Fruit fly (Drosophila melanogaster): ENCODE measurements around the gene Orct.

The Orct gene

DNA sequence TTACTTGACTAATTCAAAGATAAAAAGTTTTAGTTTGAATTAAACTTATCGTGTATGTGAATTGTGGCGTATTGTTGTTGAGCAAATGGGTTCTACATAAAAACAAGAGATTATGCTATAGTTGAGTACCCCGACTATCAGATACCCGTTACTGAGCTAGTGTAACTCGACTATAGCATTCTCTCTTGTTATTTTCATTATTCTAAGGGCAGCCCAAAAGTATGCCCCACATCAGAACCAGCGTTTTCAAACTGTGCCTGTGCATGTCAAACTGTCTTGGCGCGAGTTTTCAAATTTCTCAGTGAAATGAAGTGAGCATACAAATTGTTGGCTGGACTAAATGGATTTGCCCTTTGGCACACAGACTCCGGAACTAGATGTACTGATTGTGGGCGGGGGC, 3.2 kb downstream of the Orct start, which contains the start of gene shps (continued):
- TF ChIP-seq Taf1 (GFP tag; IDR thresholded peaks at IDR 0.05) (no peak), hth (optimal IDR thresholded peaks at IDR 0.05) (no peak), cad (GFP tag; optimal IDR thresholded peaks at IDR 0.05) (peak; percentile 96), sens (GFP tag) (peak; percentile 48), pb (GFP tag; optimal IDR thresholded peaks at IDR 0.05) (no peak), CG13775 (GFP tag; optimal IDR thresholded peaks at IDR 0.05) (no peak), HLH4C (GFP tag; IDR thresholded peaks at IDR 0.05; ENCODE audit: partially characterized antibody) (peak; percentile 98), CrebB (tag; optimal IDR thresholded peaks at IDR 0.05) (no peak), Sry-β (GFP tag; optimal IDR thresholded peaks at IDR 0.05) (no peak), dmrt11E (tag; optimal IDR thresholded peaks at IDR 0.05) (no peak), tna (GFP tag; IDR thresholded peaks at IDR 0.05; ENCODE audit: partially characterized antibody) (peak; percentile 99), pan (optimal IDR thresholded peaks at IDR 0.05) (peak in 1 of 2 experiments; percentile 13), pan (GFP tag; optimal IDR thresholded peaks at IDR 0.05 in 1 of 2, IDR thresholded peaks at IDR 0.05 in 1 of 2) (no peak), BEAF-32 (GFP tag; optimal IDR thresholded peaks at IDR 0.05) (no peak), GATAe (GFP tag; conservative IDR thresholded peaks at IDR 0.05) (no peak), HLH3B (GFP tag; IDR thresholded peaks at IDR 0.05) (no peak), CG9932 (GFP tag; IDR thresholded peaks at IDR 0.05) (no peak), sna (GFP tag; IDR thresholded peaks at IDR 0.05; ENCODE audit: partially characterized antibody) (peak; percentile 75), CG42726 (GFP tag; IDR thresholded peaks at IDR 0.05; ENCODE audit: partially characterized antibody) (peak; percentile 68), onecut (GFP tag; IDR thresholded peaks at IDR 0.05) (no peak), pum (GFP tag; optimal IDR thresholded peaks at IDR 0.05) (no peak), D (optimal IDR thresholded peaks at IDR 0.05) (no peak), D (GFP tag; optimal IDR thresholded peaks at IDR 0.05) (no peak), NC2α (GFP tag; optimal IDR thresholded peaks at IDR 0.05) (no peak), CG2120 (GFP tag; optimal IDR thresholded peaks at IDR 0.05) (no peak), hb (GFP tag; IDR thresholded peaks at IDR 0.05; ENCODE audit: partially characterized antibody) (peak; percentile 92), knrl (GFP tag; IDR thresholded peaks at IDR 0.05; ENCODE audit: partially characterized antibody) (peak; percentile 72; the same call in 2 of the 3 replicates), Dref (GFP tag; IDR thresholded peaks at IDR 0.05) (no peak), CG6791 (GFP tag; IDR thresholded peaks at IDR 0.05; ENCODE audit: partially characterized antibody) (peak; percentile 98), stwl (tag; optimal IDR thresholded peaks at IDR 0.05) (peak; percentile 4), chm (GFP tag; IDR thresholded peaks at IDR 0.05) (0 out of 2 replicates have a peak, but pooled peaks have one; percentile 6), CG1603 (tag; optimal IDR thresholded peaks at IDR 0.05) (peak; percentile 3), Fer1 (GFP tag; optimal IDR thresholded peaks at IDR 0.05) (no peak), CG7963 (GFP tag; IDR thresholded peaks at IDR 0.05; ENCODE audit: partially characterized antibody) (peak; percentile 92), Med (GFP tag) (peak; percentile 53), CG3407 (GFP tag; optimal IDR thresholded peaks at IDR 0.05) (no peak), Scr (GFP tag; IDR thresholded peaks at IDR 0.05; ENCODE audit: partially characterized antibody) (peak; percentile 78), Opbp (GFP tag; IDR thresholded peaks at IDR 0.05; ENCODE audit: partially characterized antibody) (peak; percentile 88), D19B (GFP tag; optimal IDR thresholded peaks at IDR 0.05) (peak; percentile 91), CG34224 (GFP tag; IDR thresholded peaks at IDR 0.05; ENCODE audit: partially characterized antibody) (peak; percentile 71), chinmo (GFP tag; IDR thresholded peaks at IDR 0.05; ENCODE audit: partially characterized antibody) (0 out of 4 replicates have a peak, but pooled peaks have one; percentile 40), bbx (GFP tag; IDR thresholded peaks at IDR 0.05; ENCODE audit: partially characterized antibody) (peak; percentile 88), vnd (GFP tag; IDR thresholded peaks at IDR 0.05; ENCODE audit: partially characterized antibody) (peak; percentile 82), E2f2 (GFP tag; IDR thresholded peaks at IDR 0.05) (peak; percentile 99), Dek (tag; optimal IDR thresholded peaks at IDR 0.05) (no peak), ato (GFP tag; IDR thresholded peaks at IDR 0.05; ENCODE audit: partially characterized antibody) (peak; percentile 96), CG10147 (GFP tag; optimal IDR thresholded peaks at IDR 0.05) (no peak), inv (GFP tag; IDR thresholded peaks at IDR 0.05; ENCODE audit: partially characterized antibody) (peak; percentile 71), Ada2b (GFP tag; IDR thresholded peaks at IDR 0.05) (no peak), Ssrp (tag; optimal IDR thresholded peaks at IDR 0.05) (no peak)
